Worm (Caenorhabditis elegans): ENCODE results near the gene C49A9.3.

ce11 chrIV:6269346-6269745 is 47.5 kb downstream of the C49A9.3 start, which contains the start of gene srv-30:
- TF ChIP-seq klf-2 (GFP tag; conservative IDR thresholded peaks at IDR 0.05): no peak
- TF ChIP-seq ztf-29 (GFP tag; IDR thresholded peaks at IDR 0.05): no peak
- no peak for TF ChIP-seq flt-1 (GFP tag; IDR thresholded peaks at IDR 0.05)
